Worm (Caenorhabditis elegans) whole organism, L2 larva: ENCODE results near the gene daf-11.
A peak's percentile ranks its signal among the peaks of the same experiment; 100 is the strongest.

Experiments
- C34F6.9 ChIP-seq: fragments of 150-350 bp; optimal IDR thresholded peaks from 2 replicates; lab custom pipeline; 2014; ENCODE audit warnings: missing biosample characterization, missing genetic modification characterization
- F13H6.1 ChIP-seq: sonication (generic microtip); optimal IDR thresholded peaks from 2 replicates; lab custom pipeline; 2016; ENCODE audit warnings: missing genetic modification characterization, missing compliant biosample characterization
- R02D3.7 ChIP-seq: fragments of 150-350 bp; optimal IDR thresholded peaks from 2 replicates; lab custom pipeline; 2014; ENCODE audit warnings: missing biosample characterization, missing genetic modification characterization
- Y55F3AM.14 ChIP-seq: fragments of 200-800 bp; sonication (Bioruptor generic); optimal IDR thresholded peaks from 2 replicates; lab custom pipeline; 2018; ENCODE audit warnings: mild to moderate bottlenecking, missing genetic modification characterization, missing compliant biosample characterization
- ZK546.5 ChIP-seq: sonication (generic microtip); optimal IDR thresholded peaks from 2 replicates; lab custom pipeline; 2017; ENCODE audit warnings: missing biosample characterization, missing genetic modification characterization
- alr-1 ChIP-seq: fragments of 150-350 bp; optimal IDR thresholded peaks from 2 replicates; lab custom pipeline; 2014; ENCODE audit warnings: missing biosample characterization, missing genetic modification characterization
- aly-2 ChIP-seq: fragments of 150-350 bp; optimal IDR thresholded peaks from 2 replicates; lab custom pipeline; 2014; ENCODE audit warnings: missing biosample characterization, missing genetic modification characterization
- ama-1 ChIP-seq: fragments of 150-350 bp; optimal IDR thresholded peaks from 2 replicates; lab custom pipeline; 2018; ENCODE audit warnings: inconsistent platforms
- blmp-1 ChIP-seq: sonication (generic microtip); optimal IDR thresholded peaks from 2 replicates; lab custom pipeline; 2017; ENCODE audit warnings: missing genetic modification characterization, mild to moderate bottlenecking, missing compliant biosample characterization, antibody characterized with exemption, moderate library complexity; ENCODE audit not compliant: insufficient read depth
- ceh-82 ChIP-seq: fragments of 150-350 bp; optimal IDR thresholded peaks from 2 replicates; lab custom pipeline; 2014; ENCODE audit warnings: missing biosample characterization, missing genetic modification characterization
- crh-2 ChIP-seq: sonication (generic microtip); optimal IDR thresholded peaks from 2 replicates; lab custom pipeline; 2017; ENCODE audit warnings: missing biosample characterization, missing genetic modification characterization
- dmd-4 ChIP-seq: sonication (generic microtip); optimal IDR thresholded peaks from 2 replicates; lab custom pipeline; 2017; ENCODE audit warnings: missing biosample characterization, missing genetic modification characterization
- egl-27 ChIP-seq: sonication (generic microtip); optimal IDR thresholded peaks from 3 replicates; lab custom pipeline; 2017; ENCODE audit warnings: missing biosample characterization, missing genetic modification reagents, missing genetic modification characterization
- elt-1 ChIP-seq: fragments of 150-350 bp; optimal IDR thresholded peaks from 2 replicates; lab custom pipeline; 2014; ENCODE audit warnings: missing biosample characterization, missing genetic modification characterization
- elt-3 ChIP-seq: sonication (generic microtip); optimal IDR thresholded peaks from 2 replicates; lab custom pipeline; 2017; ENCODE audit warnings: missing biosample characterization, missing genetic modification characterization
- fos-1 ChIP-seq: fragments of 150-350 bp; optimal IDR thresholded peaks from 2 replicates; lab custom pipeline; 2014; ENCODE audit warnings: missing biosample characterization, missing genetic modification characterization
- gmeb-1 ChIP-seq: fragments of 150-350 bp; optimal IDR thresholded peaks from 2 replicates; lab custom pipeline; 2014; ENCODE audit warnings: missing biosample characterization, missing genetic modification characterization
- lin-11 ChIP-seq: fragments of 150-350 bp; sonication (generic microtip); optimal IDR thresholded peaks from 2 replicates; lab custom pipeline; 2014; ENCODE audit warnings: missing biosample characterization, missing genetic modification characterization, inconsistent platforms, mixed read lengths
- lin-13 ChIP-seq: fragments of 150-350 bp; optimal IDR thresholded peaks from 2 replicates; lab custom pipeline; 2014; ENCODE audit warnings: missing biosample characterization, missing genetic modification reagents, missing genetic modification characterization
- lin-39 ChIP-seq: fragments of 150-350 bp; optimal IDR thresholded peaks from 2 replicates; lab custom pipeline; 2014; ENCODE audit warnings: missing biosample characterization, missing genetic modification reagents, missing genetic modification characterization
- lsy-2 ChIP-seq, 2 experiments: fragments of 150-350 bp in 1 of 2; sonication (generic microtip) in 1 of 2; optimal IDR thresholded peaks; 2 replicates each; lab custom pipeline; 2014 to 2017; ENCODE audit warnings: missing biosample characterization in 2 of 2, missing genetic modification characterization in 2 of 2
- mab-5 ChIP-seq: fragments of 150-350 bp; optimal IDR thresholded peaks from 2 replicates; lab custom pipeline; 2014; ENCODE audit warnings: missing biosample characterization, missing genetic modification characterization
- mdl-1 ChIP-seq, 2 experiments: fragments of 150-350 bp in 1 of 2; sonication (generic microtip) in 1 of 2; optimal IDR thresholded peaks; 2 replicates each; lab custom pipeline; 2017; ENCODE audit warnings: missing biosample characterization in 2 of 2, missing genetic modification characterization in 2 of 2
- nhr-11 ChIP-seq: fragments of 150-350 bp; optimal IDR thresholded peaks from 2 replicates; lab custom pipeline; 2014; ENCODE audit warnings: missing biosample characterization, missing genetic modification characterization
- nhr-129 ChIP-seq: fragments of 150-350 bp; optimal IDR thresholded peaks from 2 replicates; lab custom pipeline; 2014; ENCODE audit warnings: missing biosample characterization, missing genetic modification characterization
- nhr-21 ChIP-seq: fragments of 150-350 bp; optimal IDR thresholded peaks from 2 replicates; lab custom pipeline; 2014; ENCODE audit warnings: missing biosample characterization, missing genetic modification characterization
- nhr-23 ChIP-seq: fragments of 150-350 bp; optimal IDR thresholded peaks from 2 replicates; lab custom pipeline; 2014; ENCODE audit warnings: missing biosample characterization, missing genetic modification reagents, missing genetic modification characterization
- nhr-237 ChIP-seq: fragments of 150-350 bp; optimal IDR thresholded peaks from 2 replicates; lab custom pipeline; 2014; ENCODE audit warnings: missing biosample characterization, missing genetic modification characterization
- nhr-6 ChIP-seq: fragments of 150-350 bp; optimal IDR thresholded peaks from 2 replicates; lab custom pipeline; 2014; ENCODE audit warnings: missing biosample characterization, missing genetic modification characterization
- nhr-77 ChIP-seq: fragments of 150-350 bp; optimal IDR thresholded peaks from 2 replicates; lab custom pipeline; 2014; ENCODE audit warnings: missing biosample characterization, missing genetic modification characterization
- peb-1 ChIP-seq: fragments of 150-350 bp; optimal IDR thresholded peaks from 2 replicates; lab custom pipeline; 2014; ENCODE audit warnings: missing biosample characterization, missing genetic modification characterization
- sem-4 ChIP-seq: fragments of 150-350 bp; optimal IDR thresholded peaks from 2 replicates; lab custom pipeline; 2014; ENCODE audit warnings: missing biosample characterization, missing genetic modification reagents, missing genetic modification characterization
- skn-1 ChIP-seq: sonication (generic microtip); optimal IDR thresholded peaks from 2 replicates; lab custom pipeline; 2017; ENCODE audit warnings: missing biosample characterization, missing genetic modification characterization
- sma-3 ChIP-seq: sonication (generic microtip); optimal IDR thresholded peaks from 2 replicates; lab custom pipeline; 2016; ENCODE audit warnings: missing genetic modification reagents, missing genetic modification characterization, missing compliant biosample characterization
- snpc-4 ChIP-seq: fragments of 150-350 bp; optimal IDR thresholded peaks from 2 replicates; lab custom pipeline; 2014; ENCODE audit warnings: missing biosample characterization, missing genetic modification characterization
- unc-39 ChIP-seq: fragments of 150-350 bp; optimal IDR thresholded peaks from 2 replicates; lab custom pipeline; 2014; ENCODE audit warnings: missing biosample characterization, missing genetic modification characterization
- unc-55 ChIP-seq: fragments of 150-350 bp; sonication (generic microtip); optimal IDR thresholded peaks from 3 replicates; lab custom pipeline; 2014; ENCODE audit warnings: missing biosample characterization, missing genetic modification reagents, missing genetic modification characterization
- unc-62 ChIP-seq: fragments of 150-350 bp; optimal IDR thresholded peaks from 2 replicates; lab custom pipeline; 2014; ENCODE audit warnings: missing biosample characterization, missing genetic modification reagents, missing genetic modification characterization
- ztf-11 ChIP-seq: sonication (generic microtip); optimal IDR thresholded peaks from 2 replicates; lab custom pipeline; 2017; ENCODE audit warnings: missing biosample characterization, missing genetic modification characterization
- ztf-4 ChIP-seq: fragments of 150-350 bp; optimal IDR thresholded peaks from 2 replicates; lab custom pipeline; 2014; ENCODE audit warnings: missing biosample characterization, missing genetic modification characterization

daf-11 gene

ce11 chrV:11716930-11717329 is 8.9 kb downstream of the daf-11 start:
- no peak for TF ChIP-seq dmd-4 (tag; lab: Kevin White, UChicago)
- TF ChIP-seq nhr-6 (tag; lab: Kevin White, UChicago), result no peak
- peak; percentile 36 for TF ChIP-seq fos-1 (tag; lab: Kevin White, UChicago)

DNA sequence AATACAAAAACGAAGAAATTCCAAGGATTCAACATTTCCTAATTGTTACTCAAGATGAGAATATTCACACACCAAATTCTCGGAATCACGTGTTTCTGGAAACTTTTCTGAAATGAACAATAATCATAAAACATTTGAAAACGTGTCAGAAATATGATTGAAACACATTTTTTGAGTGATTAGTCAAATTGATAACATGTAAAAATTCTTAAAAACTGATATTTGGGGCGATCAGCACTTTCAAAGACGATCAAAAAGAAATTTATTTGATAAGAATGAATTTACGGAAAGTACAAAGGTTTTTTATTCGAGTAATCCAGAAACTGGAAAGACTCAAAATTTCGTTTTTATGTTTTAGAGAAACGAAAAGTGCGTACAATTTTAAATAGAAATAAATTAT is 10.1 kb downstream of the daf-11 start, which contains the start of gene tre-3:
Gene tre-3 (minus strand): TSS at position 107 of the 400 bp plus-strand sequence.
- TF ChIP-seq unc-55 (no peak), nhr-6 (tag; lab: Kevin White, UChicago) (no peak), unc-62 (no peak), aly-2 (tag; lab: Kevin White, UChicago) (no peak), elt-3 (tag; lab: Kevin White, UChicago) (no peak), C34F6.9 (tag; lab: Kevin White, UChicago) (no peak), alr-1 (no peak), nhr-21 (no peak), lin-39 (tag; lab: Kevin White, UChicago) (no peak), mab-5 (tag; lab: Kevin White, UChicago) (no peak), F13H6.1 (tag; lab: Kevin White, UChicago) (no peak), lin-11 (tag; lab: Kevin White, UChicago) (no peak)

DNA sequence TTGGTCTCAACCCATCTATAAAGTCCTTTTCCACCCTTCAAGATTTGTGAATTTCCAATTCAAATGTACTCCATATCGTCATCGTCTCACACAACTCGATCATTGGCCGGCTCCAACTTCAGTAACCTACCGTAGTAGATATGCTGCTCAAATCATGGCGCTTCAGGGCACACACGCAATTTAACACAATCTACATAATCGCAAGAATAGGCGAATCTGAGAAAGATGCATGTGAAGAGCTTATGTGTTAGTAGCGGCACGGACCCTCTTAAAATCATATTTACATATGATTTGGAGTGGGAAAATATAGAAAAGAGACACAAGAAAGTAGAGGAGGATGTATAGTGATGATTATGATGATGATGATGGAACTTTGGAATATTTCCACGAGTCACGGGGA is 14.1 kb downstream of the daf-11 start:
- no peak for TF ChIP-seq egl-27
- no peak for TF ChIP-seq fos-1 (tag; lab: Kevin White, UChicago)
- TF ChIP-seq mdl-1 (tag; optimal IDR thresholded peaks at IDR 0.05; lab: Kevin White, UChicago), result no peak
- no peak for TF ChIP-seq C34F6.9 (tag; lab: Kevin White, UChicago)
- TF ChIP-seq lin-13, result no peak
- no peak for TF ChIP-seq ceh-82 (tag; lab: Kevin White, UChicago)
- no peak for TF ChIP-seq unc-62
- TF ChIP-seq alr-1, result no peak
- TF ChIP-seq ztf-11 (tag; lab: Kevin White, UChicago), result no peak
- TF ChIP-seq peb-1, result no peak
- TF ChIP-seq sma-3 (GFP tag; lab: Kevin White, UChicago), result no peak

ce11 chrV:11706353-11706752 is 19.5 kb downstream of the daf-11 start:
- TF ChIP-seq crh-2 (tag; lab: Kevin White, UChicago), result no peak
- no peak for TF ChIP-seq nhr-11

- TF ChIP-seq crh-2 (tag; lab: Kevin White, UChicago) (no peak), unc-55 (no peak), lsy-2 (tag; optimal IDR thresholded peaks at IDR 0.05; lab: Kevin White, UChicago) (no peak), peb-1 (no peak), ama-1 (lab: Kevin White, UChicago) (no peak), nhr-11 (no peak), sma-3 (GFP tag; lab: Kevin White, UChicago) (no peak), blmp-1 (tag; lab: Kevin White, UChicago) (no peak), ZK546.5 (no peak), alr-1 (no peak), snpc-4 (tag; lab: Kevin White, UChicago) (no peak), unc-39 (tag; lab: Kevin White, UChicago) (no peak), nhr-129 (tag; lab: Kevin White, UChicago) (no peak)
- TF ChIP-seq, all 48 proteins: peak for 0
These were observed 20.5 kb downstream of the daf-11 start, which contains the start of gene ceh-32 for ce11 chrV:11705399-11705798. Gene ceh-32, minus strand, starts transcription at chrV:11705400.

DNA sequence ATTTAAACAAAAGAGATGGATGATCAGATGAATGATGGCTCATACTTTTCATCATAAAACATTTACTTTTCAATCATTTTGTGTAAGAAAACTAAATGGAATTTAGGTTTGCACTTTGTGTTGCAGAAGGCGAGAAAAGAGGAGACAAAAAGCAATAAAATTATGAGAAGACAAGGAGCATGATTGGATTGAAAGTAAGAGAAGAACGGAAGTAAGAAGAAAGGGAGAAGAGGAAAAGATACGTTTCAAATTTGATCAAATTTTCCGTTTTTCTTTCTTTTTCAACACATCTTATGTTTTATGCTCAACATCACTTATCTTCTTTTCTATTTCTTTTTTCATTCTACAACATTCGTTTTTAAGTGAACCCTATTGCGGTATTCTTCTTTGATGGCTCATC is 21.2 kb downstream of the daf-11 start:
- TF ChIP-seq nhr-23 (tag; lab: Kevin White, UChicago), result no peak
- no peak for TF ChIP-seq skn-1 (tag; lab: Kevin White, UChicago)
- TF ChIP-seq nhr-21, result no peak
- TF ChIP-seq ama-1 (lab: Kevin White, UChicago), result no peak
- TF ChIP-seq peb-1, result no peak
- TF ChIP-seq Y55F3AM.14 (GFP tag; lab: Kevin White, UChicago), result no peak
- TF ChIP-seq elt-1 (tag; lab: Kevin White, UChicago), result no peak
- no peak for TF ChIP-seq gmeb-1 (tag; lab: Kevin White, UChicago)
- no peak for TF ChIP-seq crh-2 (tag; lab: Kevin White, UChicago)
- TF ChIP-seq nhr-6 (tag; lab: Kevin White, UChicago), result no peak
- no peak for TF ChIP-seq nhr-77
- no peak for TF ChIP-seq R02D3.7 (tag; lab: Kevin White, UChicago)
- no peak for TF ChIP-seq unc-55
- no peak for TF ChIP-seq lin-13
- no peak for TF ChIP-seq ztf-4 (tag; lab: Kevin White, UChicago)
- TF ChIP-seq blmp-1 (tag; lab: Kevin White, UChicago), result no peak
- TF ChIP-seq nhr-237 (tag; lab: Kevin White, UChicago), result no peak
- TF ChIP-seq sem-4 (tag; lab: Kevin White, UChicago), result no peak
- no peak for TF ChIP-seq nhr-129 (tag; lab: Kevin White, UChicago)
